Fruit fly (Drosophila melanogaster) whole organism, embryonic: ENCODE measurements around the gene CG42393.
A peak's percentile ranks its signal among the peaks of the same experiment; 100 is the strongest.

Source experiments
- Antp ChIP-seq: fragments of 200-800 bp; sonication (Bioruptor generic); optimal IDR thresholded peaks from 3 replicates; lab custom pipeline; 2016; ENCODE audit warnings: missing biosample characterization, missing genetic modification characterization
- CG10267 ChIP-seq: fragments of 200-800 bp; sonication (Bioruptor generic); optimal IDR thresholded peaks from 2 replicates; lab custom pipeline; 2018; ENCODE audit warnings: missing biosample characterization, mild to moderate bottlenecking, missing genetic modification characterization, moderate library complexity
- CG10543 ChIP-seq: fragments of 200-800 bp; sonication (Bioruptor generic); optimal IDR thresholded peaks from 3 replicates; lab custom pipeline; 2017; ENCODE audit warnings: missing biosample characterization, mild to moderate bottlenecking, missing genetic modification characterization, moderate library complexity
- CG1233 ChIP-seq: fragments of 200-800 bp; sonication (Bioruptor generic); optimal IDR thresholded peaks from 4 replicates; lab custom pipeline; 2018; ENCODE audit warnings: missing biosample characterization, mild to moderate bottlenecking, missing genetic modification characterization
- CG13123 ChIP-seq: fragments of 200-800 bp; sonication (Bioruptor generic); optimal IDR thresholded peaks from 2 replicates; lab custom pipeline; 2016; ENCODE audit warnings: missing biosample characterization, missing genetic modification characterization
- CG14860 ChIP-seq: fragments of 200-800 bp; sonication (Bioruptor generic); IDR thresholded peaks from 3 replicates; pipeline ENCODE4 v1.3.6; 2022; ENCODE audit warnings: missing biosample characterization, missing genetic modification characterization; ENCODE audit not compliant: partially characterized antibody
- CG1602 ChIP-seq: fragments of 200-800 bp; sonication (Bioruptor generic); optimal IDR thresholded peaks from 3 replicates; lab custom pipeline; 2016; ENCODE audit warnings: missing biosample characterization, missing genetic modification characterization
- CG2199 ChIP-seq: fragments of 200-800 bp; sonication (Bioruptor generic); IDR thresholded peaks from 3 replicates; pipeline ENCODE4 v1.3.6; 2022; ENCODE audit warnings: missing biosample characterization, missing genetic modification characterization
- CG30431 ChIP-seq: fragments of 200-800 bp; sonication (Bioruptor generic); optimal IDR thresholded peaks from 2 replicates; lab custom pipeline; 2017; ENCODE audit warnings: missing biosample characterization, missing genetic modification characterization
- CG32772 ChIP-seq: fragments of 200-800 bp; sonication (Bioruptor generic); IDR thresholded peaks from 2 replicates; pipeline ENCODE4 v1.3.6; 2022; ENCODE audit warnings: missing biosample characterization, missing genetic modification characterization
- CG3847 ChIP-seq: fragments of 200-800 bp; sonication (Bioruptor generic); IDR thresholded peaks from 2 replicates; pipeline ENCODE4 v1.3.6; 2022; ENCODE audit warnings: missing biosample characterization, missing genetic modification characterization
- CG4730 ChIP-seq: fragments of 200-800 bp; sonication (Bioruptor generic); IDR thresholded peaks from 2 replicates; pipeline ENCODE4 v1.3.6; 2022; ENCODE audit warnings: missing biosample characterization, missing genetic modification characterization
- CG4820 ChIP-seq: fragments of 200-800 bp; sonication (Bioruptor generic); optimal IDR thresholded peaks from 3 replicates; lab custom pipeline; 2016; ENCODE audit warnings: missing biosample characterization, missing genetic modification characterization
- CG6654 ChIP-seq: fragments of 200-800 bp; sonication (Bioruptor generic); optimal IDR thresholded peaks from 2 replicates; lab custom pipeline; 2017; ENCODE audit warnings: missing biosample characterization, mild to moderate bottlenecking, missing genetic modification characterization
- CG6854 ChIP-seq: fragments of 200-800 bp; sonication (Bioruptor generic); optimal IDR thresholded peaks from 3 replicates; lab custom pipeline; 2017; ENCODE audit warnings: missing biosample characterization, mild to moderate bottlenecking, missing genetic modification characterization
- CG7372 ChIP-seq: fragments of 200-800 bp; sonication (Bioruptor generic); IDR thresholded peaks from 2 replicates; pipeline ENCODE4 v1.3.6; 2022; ENCODE audit warnings: missing biosample characterization, missing genetic modification characterization
- CG8924 ChIP-seq: fragments of 200-800 bp; optimal IDR thresholded peaks from 3 replicates; lab custom pipeline; 2019; ENCODE audit warnings: missing biosample characterization, mild to moderate bottlenecking, missing genetic modification characterization, moderate library complexity
- CG9437 ChIP-seq: fragments of 200-800 bp; sonication (Bioruptor generic); optimal IDR thresholded peaks from 2 replicates; lab custom pipeline; 2018; ENCODE audit warnings: missing biosample characterization, mild to moderate bottlenecking, missing genetic modification characterization
- D19B ChIP-seq: fragments of 200-800 bp; sonication (Bioruptor generic); optimal IDR thresholded peaks from 2 replicates; lab custom pipeline; 2017; ENCODE audit warnings: missing biosample characterization, mild to moderate bottlenecking, missing genetic modification characterization
- Deaf1 ChIP-seq: fragments of 200-800 bp; optimal IDR thresholded peaks from 3 replicates; lab custom pipeline; 2019; ENCODE audit warnings: missing biosample characterization, mild to moderate bottlenecking, missing genetic modification characterization, moderate library complexity
- Ets65A ChIP-seq: fragments of 200-800 bp; sonication (Bioruptor generic); peaks from one replicate; lab custom pipeline; 2016; ENCODE audit warnings: missing biosample characterization, missing genetic modification characterization
- Hey ChIP-seq: fragments of 200-800 bp; sonication (Bioruptor generic); optimal IDR thresholded peaks from 3 replicates; lab custom pipeline; 2018; ENCODE audit warnings: missing biosample characterization, mild to moderate bottlenecking, missing genetic modification characterization
- HmgZ ChIP-seq: fragments of 200-800 bp; sonication (Bioruptor generic); optimal IDR thresholded peaks from 2 replicates; lab custom pipeline; 2018; ENCODE audit warnings: missing biosample characterization, mild to moderate bottlenecking, missing genetic modification characterization
- Hr39 ChIP-seq: fragments of >200 bp; optimal IDR thresholded peaks from 2 replicates; lab custom pipeline; 2017
- MBD-R2 ChIP-seq: fragments of 200-800 bp; sonication (Bioruptor generic); IDR thresholded peaks from 2 replicates; pipeline ENCODE4 v1.3.6; 2022; ENCODE audit warnings: missing biosample characterization, missing genetic modification characterization
- Med ChIP-seq: fragments of 200-800 bp; sonication (Bioruptor generic); peaks from one replicate; lab custom pipeline; 2016; ENCODE audit warnings: missing biosample characterization, missing genetic modification characterization, mild to moderate bottlenecking, inconsistent platforms, moderate library complexity
- Oli ChIP-seq: fragments of 200-800 bp; sonication (Bioruptor generic); optimal IDR thresholded peaks from 2 replicates; lab custom pipeline; 2018; ENCODE audit warnings: missing biosample characterization, mild to moderate bottlenecking, missing genetic modification characterization, moderate library complexity
- Opbp ChIP-seq: fragments of 200-800 bp; sonication (Bioruptor generic); IDR thresholded peaks from 3 replicates; pipeline ENCODE4 v1.3.6; 2022; ENCODE audit warnings: missing biosample characterization, missing genetic modification characterization; ENCODE audit not compliant: partially characterized antibody
- Optix ChIP-seq: fragments of 200-800 bp; sonication (Bioruptor generic); IDR thresholded peaks from 3 replicates; pipeline ENCODE4 v1.3.6; 2022; ENCODE audit warnings: missing biosample characterization, missing genetic modification characterization
- PHDP ChIP-seq: fragments of 200-800 bp; sonication (Bioruptor generic); optimal IDR thresholded peaks from 3 replicates; lab custom pipeline; 2018; ENCODE audit warnings: missing biosample characterization, mild to moderate bottlenecking, missing genetic modification characterization, moderate library complexity
- Pdp1 ChIP-seq, 2 experiments: fragments of 200-800 bp; sonication (Bioruptor generic); optimal IDR thresholded peaks; 3 replicates each; lab custom pipeline; 2016; ENCODE audit warnings: missing biosample characterization in 2 of 2, missing genetic modification characterization in 2 of 2, mild to moderate bottlenecking in 1 of 2, moderate library complexity in 1 of 2
- Ssrp ChIP-seq: fragments of 200-800 bp; sonication (Bioruptor generic); optimal IDR thresholded peaks from 2 replicates; lab custom pipeline; 2018; ENCODE audit warnings: missing biosample characterization, mild to moderate bottlenecking, missing genetic modification characterization, moderate library complexity
- Stat92E ChIP-seq, 3 experiments: fragments of >200 bp in 2 of 3; fragments of 200-800 bp in 1 of 3; sonication (Bioruptor generic) in 1 of 3; optimal IDR thresholded peaks; 2 replicates each; lab custom pipeline; 2017 to 2019; ENCODE audit warnings: missing biosample characterization in 3 of 3, missing genetic modification characterization in 3 of 3, mild to moderate bottlenecking in 1 of 3, moderate library complexity in 1 of 3
- TFAM ChIP-seq: fragments of 200-800 bp; sonication (Bioruptor generic); optimal IDR thresholded peaks from 2 replicates; lab custom pipeline; 2017; ENCODE audit warnings: missing biosample characterization, missing genetic modification characterization, inconsistent platforms
- bab2 ChIP-seq: fragments of 200-800 bp; sonication (Bioruptor generic); optimal IDR thresholded peaks from 2 replicates; lab custom pipeline; 2016; ENCODE audit warnings: missing biosample characterization, missing genetic modification characterization
- dimm ChIP-seq: fragments of 200-800 bp; sonication (Bioruptor generic); IDR thresholded peaks from 2 replicates; pipeline ENCODE4 v1.3.6; 2022; ENCODE audit warnings: missing biosample characterization, missing genetic modification characterization
- ftz-f1 ChIP-seq: fragments of 200-800 bp; sonication (Bioruptor generic); optimal IDR thresholded peaks from 2 replicates; lab custom pipeline; 2016; ENCODE audit warnings: missing biosample characterization, missing genetic modification characterization
- gem ChIP-seq: fragments of 200-800 bp; sonication (Bioruptor generic); optimal IDR thresholded peaks from 2 replicates; lab custom pipeline; 2019; ENCODE audit warnings: missing biosample characterization, mild to moderate bottlenecking, missing genetic modification characterization, moderate library complexity
- kah ChIP-seq: fragments of 200-800 bp; sonication (Bioruptor generic); optimal IDR thresholded peaks from 2 replicates; lab custom pipeline; 2018; ENCODE audit warnings: missing biosample characterization, mild to moderate bottlenecking, missing genetic modification characterization
- kay ChIP-seq: fragments of 200-800 bp; sonication (Bioruptor generic); optimal IDR thresholded peaks from 2 replicates; lab custom pipeline; 2016; ENCODE audit warnings: missing biosample characterization, missing genetic modification characterization
- mirr ChIP-seq: fragments of 200-800 bp; sonication (Bioruptor generic); optimal IDR thresholded peaks from 3 replicates; lab custom pipeline; 2018; ENCODE audit warnings: missing biosample characterization, mild to moderate bottlenecking, missing genetic modification characterization
- nau ChIP-seq: fragments of 200-800 bp; sonication (Bioruptor generic); optimal IDR thresholded peaks from 3 replicates; lab custom pipeline; 2017; ENCODE audit warnings: missing biosample characterization, mild to moderate bottlenecking, missing genetic modification characterization, missing genetic modification reagents
- nerfin-2 ChIP-seq: fragments of 200-800 bp; sonication (Bioruptor generic); IDR thresholded peaks from 2 replicates; pipeline ENCODE4 v1.3.6; 2022; ENCODE audit warnings: missing biosample characterization, missing genetic modification characterization; ENCODE audit not compliant: partially characterized antibody
- onecut ChIP-seq: fragments of 200-800 bp; sonication (Bioruptor generic); IDR thresholded peaks from 2 replicates; pipeline ENCODE4 v1.3.6; 2022; ENCODE audit warnings: missing biosample characterization, missing genetic modification characterization
- peb ChIP-seq: fragments of 200-800 bp; sonication (Bioruptor generic); IDR thresholded peaks from 2 replicates; pipeline ENCODE4 v1.3.6; 2022; ENCODE audit warnings: missing biosample characterization, missing genetic modification characterization
- schlank ChIP-seq: fragments of 200-800 bp; sonication (Bioruptor generic); optimal IDR thresholded peaks from 2 replicates; lab custom pipeline; 2018; ENCODE audit warnings: missing biosample characterization, mild to moderate bottlenecking, missing genetic modification characterization
- sr ChIP-seq: fragments of 200-800 bp; sonication (Bioruptor generic); IDR thresholded peaks from 3 replicates; pipeline ENCODE4 v1.3.6; 2022; ENCODE audit warnings: missing biosample characterization, missing genetic modification characterization
- tin ChIP-seq: fragments of 200-800 bp; sonication (Bioruptor generic); optimal IDR thresholded peaks from 3 replicates; lab custom pipeline; 2016; ENCODE audit warnings: missing biosample characterization, missing genetic modification characterization
- yki ChIP-seq: fragments of >200 bp; optimal IDR thresholded peaks from 3 replicates; lab custom pipeline; 2018
- z ChIP-seq: fragments of 200-800 bp; sonication (Bioruptor generic); IDR thresholded peaks from 3 replicates; pipeline ENCODE4 v1.3.6; 2022; ENCODE audit warnings: missing biosample characterization, missing genetic modification characterization

CG42393 gene

dm6 chr3L:18003054-18003871, 39.3 kb upstream of the CG42393 start (continued):
- TF ChIP-seq Pdp1 (GFP tag; optimal IDR thresholded peaks at IDR 0.05; lab: Kevin White, UChicago) (peak in 1 of 2 experiments; percentile 87), Stat92E (GFP tag; optimal IDR thresholded peaks at IDR 0.05; lab: Kevin White, UChicago) (no peak), TFAM (GFP tag; lab: Kevin White, UChicago) (no peak), Opbp (GFP tag; lab: Robert Waterston, UW) (no peak), Hey (tag; lab: Kevin White, UChicago) (peak; percentile 95), gem (peak; percentile 86), tin (GFP tag; lab: Kevin White, UChicago) (peak; percentile 10), CG13123 (GFP tag; lab: Kevin White, UChicago) (no peak), nerfin-2 (GFP tag; lab: Robert Waterston, UW) (no peak), CG9437 (peak; percentile 41), peb (no peak), CG1602 (GFP tag; lab: Kevin White, UChicago) (peak; percentile 20), Antp (GFP tag; lab: Kevin White, UChicago) (no peak), CG8924 (peak; percentile 89), schlank (tag; lab: Kevin White, UChicago) (no peak), CG4730 (GFP tag; lab: Robert Waterston, UW) (no peak), Med (GFP tag; lab: Kevin White, UChicago) (peak; percentile 30), CG3847 (0 out of 2 replicates have a peak, but pooled peaks have one; percentile 42), nau (no peak), HmgZ (tag; lab: Kevin White, UChicago) (peak; percentile 32), Deaf1 (tag; lab: Kevin White, UChicago) (peak; percentile 70), dimm (no peak), D19B (GFP tag; lab: Kevin White, UChicago) (peak; percentile 37), PHDP (tag; lab: Kevin White, UChicago) (peak; percentile 82), CG10267 (tag; lab: Kevin White, UChicago) (peak; percentile 69), kay (peak; percentile 10), onecut (GFP tag; lab: Robert Waterston, UW) (no peak), CG1233 (GFP tag; lab: Kevin White, UChicago) (no peak), bab2 (GFP tag; lab: Kevin White, UChicago) (no peak), CG32772 (GFP tag; lab: Robert Waterston, UW) (no peak), CG6854 (GFP tag; lab: Kevin White, UChicago) (no peak), sr (GFP tag; lab: Robert Waterston, UW) (no peak), z (GFP tag; lab: Robert Waterston, UW) (no peak), Ssrp (tag; lab: Kevin White, UChicago) (peak; percentile 52), CG7372 (GFP tag; lab: Robert Waterston, UW) (peak; percentile 23; the same call in 1 of the 2 replicates), CG2199 (GFP tag; lab: Robert Waterston, UW) (0 out of 3 replicates have a peak, but pooled peaks have one; percentile 69), MBD-R2 (GFP tag; lab: Robert Waterston, UW) (no peak), kah (GFP tag; lab: Kevin White, UChicago) (no peak), yki (no peak), ftz-f1 (GFP tag; lab: Kevin White, UChicago) (peak; percentile 78), Hr39 (lab: Kevin White, UChicago) (no peak), CG30431 (GFP tag; lab: Kevin White, UChicago) (no peak), Ets65A (GFP tag; lab: Kevin White, UChicago) (no peak), CG10543 (GFP tag; lab: Kevin White, UChicago) (peak; percentile 77), Oli (tag; lab: Kevin White, UChicago) (peak; percentile 26), CG6654 (GFP tag; lab: Kevin White, UChicago) (no peak), CG4820 (no peak), mirr (GFP tag; lab: Kevin White, UChicago) (peak; percentile 91), CG14860 (GFP tag; lab: Robert Waterston, UW) (no peak), Optix (GFP tag; lab: Robert Waterston, UW) (no peak)
